Worm (Caenorhabditis elegans) whole organism, L1 larva: ENCODE data around the gene Y75B12B.13.

Experiments
- isw-1 ChIP-seq: fragments of 200-800 bp; sonication (Bioruptor generic); IDR thresholded peaks from 2 replicates; pipeline ENCODE4 v1.3.6; 2022; ENCODE audit warnings: missing genetic modification characterization, missing compliant biosample characterization
- lir-3 ChIP-seq: sonication (generic microtip); optimal IDR thresholded peaks from 2 replicates; lab custom pipeline; 2016; ENCODE audit warnings: mild to moderate bottlenecking, missing genetic modification characterization, moderate library complexity, missing compliant biosample characterization; ENCODE audit not compliant: poor library complexity
- lsy-2 ChIP-seq, 2 experiments: fragments of 150-350 bp; optimal IDR thresholded peaks; 2 replicates each; lab custom pipeline; 2014; ENCODE audit warnings: missing biosample characterization in 2 of 2, missing genetic modification characterization in 2 of 2
- nhr-11 ChIP-seq: fragments of 150-350 bp; optimal IDR thresholded peaks from 2 replicates; lab custom pipeline; 2014; ENCODE audit warnings: missing biosample characterization, missing genetic modification characterization
- skn-1 ChIP-seq: fragments of 150-350 bp; optimal IDR thresholded peaks from 2 replicates; lab custom pipeline; 2014; ENCODE audit warnings: missing biosample characterization, missing genetic modification characterization

DNA sequence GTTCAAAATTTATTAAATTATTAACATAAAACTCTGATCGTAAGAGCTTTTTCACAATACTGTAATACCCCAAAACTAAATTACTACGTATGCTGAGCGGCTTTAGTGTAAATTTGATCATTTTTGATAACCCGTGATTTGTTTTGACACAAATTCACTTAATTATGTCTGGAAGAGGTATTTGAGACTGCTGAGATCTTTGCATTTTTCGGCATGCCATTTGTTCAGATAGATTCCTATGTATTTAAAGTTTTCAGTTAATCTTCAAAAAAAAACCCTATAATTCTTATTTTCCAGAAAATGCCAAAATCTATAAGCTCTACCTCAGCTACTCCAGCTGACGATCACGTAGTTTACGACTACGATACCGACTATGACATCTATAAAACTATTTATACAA lies 36.4 kb upstream of the Y75B12B.13 start, which contains the start of gene srw-15:
- TF ChIP-seq lir-3 (tag; lab: Kevin White, UChicago) (no peak), skn-1 (no peak), nhr-11 (tag; lab: Kevin White, UChicago) (no peak), lsy-2 (tag; optimal IDR thresholded peaks at IDR 0.05; lab: Kevin White, UChicago) (no peak), isw-1 (GFP tag; lab: Robert Waterston, UW) (no peak)
